Worm (Caenorhabditis elegans): Measurements from ENCODE around the gene T01B7.9.

T01B7.9 gene

ce11 chrII:8747246-8747938 is 20.8 kb upstream of the T01B7.9 start:
- TF ChIP-seq spr-3 (GFP tag; optimal IDR thresholded peaks at IDR 0.05) (no peak), aly-2 (tag; optimal IDR thresholded peaks at IDR 0.05) (no peak), nhr-28 (tag; optimal IDR thresholded peaks at IDR 0.05) (peak; percentile 15), madf-9 (GFP tag; conservative IDR thresholded peaks at IDR 0.05) (no peak; the same call in 1 of the 2 replicates), daf-12 (tag; optimal IDR thresholded peaks at IDR 0.05) (no peak), D1046.2 (GFP tag; IDR thresholded peaks at IDR 0.05) (peak; percentile 75), mep-1 (tag; optimal IDR thresholded peaks at IDR 0.05) (peak; percentile 80), mxl-3 (GFP tag; optimal IDR thresholded peaks at IDR 0.05) (peak; percentile 14), ZK546.5 (tag; optimal IDR thresholded peaks at IDR 0.05) (no peak), ctbp-1 (GFP tag; IDR thresholded peaks at IDR 0.05) (no peak; the same call in none of the 2 replicates), nhr-41 (GFP tag; IDR thresholded peaks at IDR 0.05) (no peak), ceh-44 (GFP tag; IDR thresholded peaks at IDR 0.05) (no peak), unc-62 (GFP tag; optimal IDR thresholded peaks at IDR 0.05 in 1 of 2) (no peak), unc-62 (tag; optimal IDR thresholded peaks at IDR 0.05) (no peak), hif-1 (tag; optimal IDR thresholded peaks at IDR 0.05) (peak in 1 of 2 experiments; percentile 45), dpl-1 (GFP tag; optimal IDR thresholded peaks at IDR 0.05) (no peak), zip-2 (tag; optimal IDR thresholded peaks at IDR 0.05) (no peak), snpc-1.2 (GFP tag; IDR thresholded peaks at IDR 0.05) (peak; percentile 58; the same call in 1 of the 2 replicates), lin-39 (tag; optimal IDR thresholded peaks at IDR 0.05) (no peak), lin-29 (GFP tag; IDR thresholded peaks at IDR 0.05) (0 out of 2 replicates have a peak, but pooled peaks have one; percentile 20), lir-3 (tag; optimal IDR thresholded peaks at IDR 0.05) (no peak), nhr-77 (tag; optimal IDR thresholded peaks at IDR 0.05) (peak; percentile 78), dve-1 (tag; optimal IDR thresholded peaks at IDR 0.05; ENCODE audit: insufficient read depth) (peak; percentile 75), ztf-11 (tag; optimal IDR thresholded peaks at IDR 0.05) (no peak), nhr-11 (tag; optimal IDR thresholded peaks at IDR 0.05) (peak; percentile 23), ceh-28 (tag; optimal IDR thresholded peaks at IDR 0.05) (no peak), unc-39 (tag; optimal IDR thresholded peaks at IDR 0.05) (no peak), mes-2 (tag; optimal IDR thresholded peaks at IDR 0.05; ENCODE audit: poor library complexity, severe bottlenecking) (peak; percentile 57), Y48G9A.11 (GFP tag; IDR thresholded peaks at IDR 0.05) (no peak), madf-5 (GFP tag; IDR thresholded peaks at IDR 0.05) (peak; percentile 8 to 61; a peak in 2 of 4 replicates), egl-27 (tag; optimal IDR thresholded peaks at IDR 0.05) (no peak), aha-1 (tag) (peak; percentile 93), nhr-42 (GFP tag; IDR thresholded peaks at IDR 0.05) (peak; percentile 54), nhr-111 (GFP tag; optimal IDR thresholded peaks at IDR 0.05) (peak; percentile 41), duxl-1 (tag; optimal IDR thresholded peaks at IDR 0.05; ENCODE audit: poor library complexity) (peak; percentile 83), nhr-237 (tag; optimal IDR thresholded peaks at IDR 0.05) (no peak), ceh-82 (tag; optimal IDR thresholded peaks at IDR 0.05) (no peak), ztf-7 (tag; optimal IDR thresholded peaks at IDR 0.05) (no peak), lsy-2 (tag; optimal IDR thresholded peaks at IDR 0.05) (peak; percentile 47 to 51), nhr-10 (tag; optimal IDR thresholded peaks at IDR 0.05) (peak; percentile 65), nhr-48 (tag; optimal IDR thresholded peaks at IDR 0.05) (peak; percentile 49), nhr-102 (tag; optimal IDR thresholded peaks at IDR 0.05) (peak; percentile 71), zag-1 (tag; optimal IDR thresholded peaks at IDR 0.05) (no peak), F10B5.3 (tag; optimal IDR thresholded peaks at IDR 0.05) (no peak), ceh-20 (GFP tag; IDR thresholded peaks at IDR 0.05) (peak; percentile 78; the same call in 1 of the 2 replicates), lin-15B (tag; optimal IDR thresholded peaks at IDR 0.05) (no peak), Y105C5A.15 (GFP tag; IDR thresholded peaks at IDR 0.05) (0 out of 2 replicates have a peak, but pooled peaks have one; percentile 34), tag-97 (GFP tag; IDR thresholded peaks at IDR 0.05) (no peak), unc-130 (GFP tag; optimal IDR thresholded peaks at IDR 0.05) (no peak), mxl-2 (GFP tag; conservative IDR thresholded peaks at IDR 0.05) (no peak), ama-1 (optimal IDR thresholded peaks at IDR 0.05) (peak; percentile 99)

Measured in whole organism, L4 larva.